Fruit fly (Drosophila melanogaster) whole organism, adult: Measurements from ENCODE around the gene Prestin.

ENCODE experiments used
- CG11617 ChIP-seq: fragments of 200-800 bp; sonication (Bioruptor generic); optimal IDR thresholded peaks from 2 replicates; lab custom pipeline; 2017; ENCODE audit warnings: mild to moderate bottlenecking, missing biosample characterization, missing genetic modification reagents, missing genetic modification characterization
- CG12768 ChIP-seq: fragments of 200-800 bp; sonication (Bioruptor generic); optimal IDR thresholded peaks from 2 replicates; lab custom pipeline; 2017; ENCODE audit warnings: missing biosample characterization, missing genetic modification characterization, mild to moderate bottlenecking, moderate library complexity, missing genetic modification reagents
- CG1620 ChIP-seq: fragments of 200-800 bp; sonication (Bioruptor generic); optimal IDR thresholded peaks from 2 replicates; lab custom pipeline; 2016; ENCODE audit warnings: missing biosample characterization, missing genetic modification characterization
- CG33017 ChIP-seq: fragments of 200-800 bp; sonication (Bioruptor generic); optimal IDR thresholded peaks from 2 replicates; lab custom pipeline; 2018; ENCODE audit warnings: missing biosample characterization, mild to moderate bottlenecking, missing genetic modification characterization, moderate library complexity
- CG5204 ChIP-seq: fragments of 200-800 bp; sonication (Bioruptor generic); optimal IDR thresholded peaks from 2 replicates; lab custom pipeline; 2016; ENCODE audit warnings: missing biosample characterization, missing genetic modification characterization
- CG7045 ChIP-seq: fragments of 200-800 bp; sonication (Bioruptor generic); optimal IDR thresholded peaks from 2 replicates; lab custom pipeline; 2017; ENCODE audit warnings: missing biosample characterization, mild to moderate bottlenecking, missing genetic modification characterization
- Clk ChIP-seq: fragments of 200-800 bp; sonication (Bioruptor generic); optimal IDR thresholded peaks from 2 replicates; lab custom pipeline; 2017; ENCODE audit warnings: missing biosample characterization, missing genetic modification characterization
- Crg-1 ChIP-seq: fragments of 200-800 bp; sonication (Bioruptor generic); optimal IDR thresholded peaks from 2 replicates; lab custom pipeline; 2016; ENCODE audit warnings: missing biosample characterization, missing genetic modification characterization
- Hr96 ChIP-seq: fragments of 200-800 bp; sonication (Bioruptor generic); optimal IDR thresholded peaks from 2 replicates; lab custom pipeline; 2016; ENCODE audit warnings: missing biosample characterization, missing genetic modification characterization
- cnc ChIP-seq, 2 experiments: fragments of >200 bp; optimal IDR thresholded peaks; 2 replicates each; lab custom pipeline; 2017
- kay ChIP-seq: fragments of 200-800 bp; sonication (Bioruptor generic); peaks from one replicate; lab custom pipeline; 2016; ENCODE audit warnings: missing biosample characterization, missing genetic modification characterization, borderline replicate concordance
- ovo ChIP-seq: fragments of 200-800 bp; sonication (Bioruptor generic); optimal IDR thresholded peaks from 2 replicates; lab custom pipeline; 2016; ENCODE audit warnings: missing biosample characterization, missing genetic modification characterization

- TF ChIP-seq CG12768 (GFP tag; lab: Kevin White, UChicago) (no peak), cnc (optimal IDR thresholded peaks at IDR 0.05; lab: Kevin White, UChicago) (no peak), Clk (GFP tag; lab: Kevin White, UChicago) (no peak), Hr96 (GFP tag; lab: Kevin White, UChicago) (no peak), ovo (GFP tag; lab: Kevin White, UChicago) (no peak), CG1620 (no peak), CG11617 (GFP tag; lab: Kevin White, UChicago) (no peak), CG33017 (tag; lab: Kevin White, UChicago) (no peak), kay (GFP tag; lab: Kevin White, UChicago) (no peak), Crg-1 (no peak), CG7045 (no peak), CG5204 (GFP tag; lab: Kevin White, UChicago) (no peak)
Observed at dm6 chr3L:17915792-17916540, 8.4 kb upstream of the Prestin start.
